Fruit fly (Drosophila melanogaster) whole organism, pupa: ENCODE results near the gene CG45061.

Experiments used
- CG10348 ChIP-seq: fragments of 200-800 bp; sonication (Bioruptor generic); IDR thresholded peaks from 2 replicates; pipeline ENCODE4 v1.3.6; 2022; ENCODE audit warnings: missing biosample characterization, missing genetic modification characterization
- CG13204 ChIP-seq: fragments of 200-800 bp; sonication (Bioruptor generic); optimal IDR thresholded peaks from 2 replicates; lab custom pipeline; 2018; ENCODE audit warnings: missing biosample characterization, mild to moderate bottlenecking, missing genetic modification characterization, moderate library complexity
- CG14655 ChIP-seq: fragments of 200-800 bp; sonication (Bioruptor generic); optimal IDR thresholded peaks from 3 replicates; lab custom pipeline; 2017; ENCODE audit warnings: mild to moderate bottlenecking, missing biosample characterization, missing genetic modification reagents, missing genetic modification characterization
- CG17806 ChIP-seq: fragments of 200-800 bp; sonication (Bioruptor generic); optimal IDR thresholded peaks from 2 replicates; lab custom pipeline; 2018; ENCODE audit warnings: missing biosample characterization, mild to moderate bottlenecking, missing genetic modification characterization, moderate library complexity
- CG8301 ChIP-seq: fragments of 200-800 bp; sonication (Bioruptor generic); optimal IDR thresholded peaks from 2 replicates; lab custom pipeline; 2018; ENCODE audit warnings: missing biosample characterization, mild to moderate bottlenecking, missing genetic modification characterization
- CG9948 ChIP-seq: fragments of 200-800 bp; sonication (Bioruptor generic); optimal IDR thresholded peaks from 2 replicates; lab custom pipeline; 2018; ENCODE audit warnings: missing biosample characterization, mild to moderate bottlenecking, missing genetic modification characterization, moderate library complexity
- Ets98B ChIP-seq: fragments of 200-800 bp; sonication (Bioruptor generic); IDR thresholded peaks from 2 replicates; pipeline ENCODE4 v1.3.6; 2022; ENCODE audit warnings: missing biosample characterization, missing genetic modification characterization
- Pif1A ChIP-seq: fragments of 200-800 bp; sonication (Bioruptor generic); optimal IDR thresholded peaks from 3 replicates; lab custom pipeline; 2016; ENCODE audit warnings: missing biosample characterization, missing genetic modification characterization
- Snoo ChIP-seq: fragments of 200-800 bp; sonication (Bioruptor generic); optimal IDR thresholded peaks from 3 replicates; lab custom pipeline; 2017; ENCODE audit warnings: missing biosample characterization, mild to moderate bottlenecking, missing genetic modification characterization, inconsistent platforms
- gl ChIP-seq: fragments of 200-800 bp; sonication (Bioruptor generic); optimal IDR thresholded peaks from 2 replicates; lab custom pipeline; 2018; ENCODE audit warnings: missing biosample characterization, mild to moderate bottlenecking, missing genetic modification characterization
- rn ChIP-seq: fragments of 200-800 bp; sonication (Bioruptor generic); IDR thresholded peaks from 2 replicates; pipeline ENCODE4 v1.3.6; 2022; ENCODE audit warnings: missing biosample characterization, missing genetic modification characterization

DNA sequence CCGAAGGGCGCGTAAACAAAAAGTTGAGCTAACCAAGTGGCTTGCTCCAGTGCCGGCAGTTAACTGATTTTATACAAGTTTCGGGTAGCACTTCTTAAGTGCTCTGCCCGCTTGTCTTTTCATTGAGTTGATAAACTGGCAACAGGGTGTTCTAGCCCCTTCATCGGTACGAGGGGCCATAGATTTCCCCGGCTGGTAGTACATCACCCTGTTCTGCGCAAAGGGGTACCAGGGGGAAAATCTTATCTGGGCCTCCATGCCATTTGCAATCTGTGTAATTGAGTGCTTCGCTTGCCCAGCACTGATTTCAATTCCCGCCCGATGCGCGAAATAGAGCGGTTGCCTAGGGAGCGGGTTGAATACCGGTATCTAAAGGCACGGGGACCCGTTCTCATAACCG lies at the start of gene CG45061:
- TF ChIP-seq Pif1A (GFP tag; lab: Kevin White, UChicago) (no peak), CG10348 (GFP tag; lab: Robert Waterston, UW) (no peak), CG9948 (tag; lab: Kevin White, UChicago) (no peak), rn (GFP tag; lab: Robert Waterston, UW) (no peak), CG17806 (tag; lab: Kevin White, UChicago) (no peak), gl (tag; lab: Kevin White, UChicago) (no peak), CG13204 (no peak), CG14655 (GFP tag; lab: Kevin White, UChicago) (no peak), Ets98B (GFP tag; lab: Robert Waterston, UW) (0 out of 2 replicates have a peak, but pooled peaks have one; percentile 16), Snoo (tag; lab: Kevin White, UChicago) (no peak), CG8301 (tag; lab: Kevin White, UChicago) (no peak)
